Fruit fly (Drosophila melanogaster) whole organism, embryonic: Measurements from ENCODE around the gene Pld3.

Source experiments
- BEAF-32 ChIP-seq: fragments of 200-800 bp; sonication (Bioruptor generic); optimal IDR thresholded peaks from 3 replicates; lab custom pipeline; 2017; ENCODE audit warnings: missing biosample characterization, missing genetic modification characterization, mild to moderate bottlenecking, moderate library complexity, missing genetic modification reagents
- CG10959 ChIP-seq: fragments of 200-800 bp; sonication (Bioruptor generic); IDR thresholded peaks from 2 replicates; pipeline ENCODE4 v1.3.6; 2022; ENCODE audit warnings: missing biosample characterization, missing genetic modification characterization
- CG11723 ChIP-seq: fragments of 200-800 bp; sonication (Bioruptor generic); optimal IDR thresholded peaks from 2 replicates; lab custom pipeline; 2017; ENCODE audit warnings: missing biosample characterization, mild to moderate bottlenecking, missing genetic modification characterization
- CG12071 ChIP-seq: fragments of 200-800 bp; sonication (Bioruptor generic); optimal IDR thresholded peaks from 3 replicates; lab custom pipeline; 2018; ENCODE audit warnings: missing biosample characterization, mild to moderate bottlenecking, missing genetic modification characterization
- CG12155 ChIP-seq: fragments of 200-800 bp; sonication (Bioruptor generic); optimal IDR thresholded peaks from 3 replicates; lab custom pipeline; 2016; ENCODE audit warnings: missing biosample characterization, missing genetic modification characterization
- CG12236 ChIP-seq: fragments of 200-800 bp; sonication (Bioruptor generic); optimal IDR thresholded peaks from 2 replicates; lab custom pipeline; 2016; ENCODE audit warnings: missing biosample characterization, missing genetic modification characterization
- CG13624 ChIP-seq: fragments of 200-800 bp; sonication (Bioruptor generic); optimal IDR thresholded peaks from 2 replicates; lab custom pipeline; 2016; ENCODE audit warnings: missing biosample characterization, missing genetic modification characterization
- CG14965 ChIP-seq: fragments of 200-800 bp; sonication (Bioruptor generic); optimal IDR thresholded peaks from 2 replicates; lab custom pipeline; 2016; ENCODE audit warnings: missing biosample characterization, missing genetic modification characterization, borderline replicate concordance
- CG15479 ChIP-seq: fragments of 200-800 bp; sonication (Bioruptor generic); optimal IDR thresholded peaks from 3 replicates; lab custom pipeline; 2019; ENCODE audit warnings: missing biosample characterization, mild to moderate bottlenecking, missing genetic modification characterization, moderate library complexity
- CG17328 ChIP-seq: fragments of 200-800 bp; sonication (Bioruptor generic); IDR thresholded peaks from 2 replicates; pipeline ENCODE4 v1.3.6; 2022; ENCODE audit warnings: missing biosample characterization, missing genetic modification characterization
- CG2678 ChIP-seq: fragments of 200-800 bp; sonication (Bioruptor generic); optimal IDR thresholded peaks from 3 replicates; lab custom pipeline; 2019; ENCODE audit warnings: missing biosample characterization, mild to moderate bottlenecking, missing genetic modification characterization, moderate library complexity
- CG30431 ChIP-seq: fragments of 200-800 bp; sonication (Bioruptor generic); optimal IDR thresholded peaks from 2 replicates; lab custom pipeline; 2017; ENCODE audit warnings: missing biosample characterization, missing genetic modification characterization
- CG31441 ChIP-seq: fragments of 200-800 bp; sonication (Bioruptor generic); IDR thresholded peaks from 2 replicates; pipeline ENCODE4 v1.3.6; 2022; ENCODE audit warnings: missing biosample characterization, missing genetic modification characterization
- CG3281 ChIP-seq: fragments of 200-800 bp; sonication (Bioruptor generic); optimal IDR thresholded peaks from 3 replicates; lab custom pipeline; 2017; ENCODE audit warnings: missing biosample characterization, mild to moderate bottlenecking, missing genetic modification characterization
- CG34422 ChIP-seq: fragments of 200-800 bp; sonication (Bioruptor generic); IDR thresholded peaks from 3 replicates; pipeline ENCODE4 v1.3.6; 2022; ENCODE audit warnings: missing biosample characterization, missing genetic modification characterization
- CG4707 ChIP-seq: fragments of 200-800 bp; sonication (Bioruptor generic); optimal IDR thresholded peaks from 2 replicates; lab custom pipeline; 2018; ENCODE audit warnings: missing biosample characterization, mild to moderate bottlenecking, missing genetic modification characterization, moderate library complexity
- CG6175 ChIP-seq: fragments of 200-800 bp; sonication (Bioruptor generic); IDR thresholded peaks from 3 replicates; pipeline ENCODE4 v1.3.6; 2022; ENCODE audit warnings: missing biosample characterization, missing genetic modification characterization
- CG6254 ChIP-seq: fragments of 200-800 bp; sonication (Bioruptor generic); optimal IDR thresholded peaks from 3 replicates; lab custom pipeline; 2017; ENCODE audit warnings: mild to moderate bottlenecking, missing biosample characterization, missing genetic modification reagents, missing genetic modification characterization
- CG7987 ChIP-seq: fragments of 200-800 bp; sonication (Bioruptor generic); optimal IDR thresholded peaks from 2 replicates; lab custom pipeline; 2018; ENCODE audit warnings: missing biosample characterization, mild to moderate bottlenecking, missing genetic modification characterization, moderate library complexity
- D ChIP-seq, 2 experiments: fragments of 200-800 bp in 1 of 2; fragments of >200 bp in 1 of 2; sonication (Bioruptor generic) in 1 of 2; optimal IDR thresholded peaks; 2 replicates in 1 of 2; 3 replicates in 1 of 2; lab custom pipeline; 2017; ENCODE audit warnings: mild to moderate bottlenecking in 1 of 2, missing biosample characterization in 1 of 2, missing genetic modification characterization in 1 of 2, missing genetic modification reagents in 1 of 2
- Deaf1 ChIP-seq: fragments of 200-800 bp; optimal IDR thresholded peaks from 3 replicates; lab custom pipeline; 2019; ENCODE audit warnings: missing biosample characterization, mild to moderate bottlenecking, missing genetic modification characterization, moderate library complexity
- Dip3 ChIP-seq: fragments of 200-800 bp; sonication (Bioruptor generic); optimal IDR thresholded peaks from 3 replicates; lab custom pipeline; 2016; ENCODE audit warnings: missing biosample characterization, missing genetic modification characterization
- Doc2 ChIP-seq: fragments of 200-800 bp; sonication (Bioruptor generic); IDR thresholded peaks from 2 replicates; pipeline ENCODE4 v1.3.6; 2022; ENCODE audit warnings: missing biosample characterization, missing genetic modification characterization
- Ets65A ChIP-seq: fragments of 200-800 bp; sonication (Bioruptor generic); peaks from one replicate; lab custom pipeline; 2016; ENCODE audit warnings: missing biosample characterization, missing genetic modification characterization
- Hey ChIP-seq: fragments of 200-800 bp; sonication (Bioruptor generic); optimal IDR thresholded peaks from 3 replicates; lab custom pipeline; 2018; ENCODE audit warnings: missing biosample characterization, mild to moderate bottlenecking, missing genetic modification characterization
- Oaz ChIP-seq: fragments of 200-800 bp; sonication (Bioruptor generic); IDR thresholded peaks from 2 replicates; pipeline ENCODE4 v1.3.6; 2022; ENCODE audit warnings: missing biosample characterization, missing genetic modification characterization
- Rfx ChIP-seq: fragments of 200-800 bp; sonication (Bioruptor generic); IDR thresholded peaks from 2 replicates; pipeline ENCODE4 v1.3.6; 2022; ENCODE audit warnings: missing biosample characterization, missing genetic modification characterization
- Six4 ChIP-seq: fragments of 200-800 bp; sonication (Bioruptor generic); optimal IDR thresholded peaks from 2 replicates; lab custom pipeline; 2016; ENCODE audit warnings: missing biosample characterization, missing genetic modification characterization
- ato ChIP-seq: fragments of 200-800 bp; sonication (Bioruptor generic); IDR thresholded peaks from 2 replicates; pipeline ENCODE4 v1.3.6; 2022; ENCODE audit warnings: missing biosample characterization, missing genetic modification characterization; ENCODE audit not compliant: partially characterized antibody
- cad ChIP-seq: fragments of >200 bp; optimal IDR thresholded peaks from 2 replicates; lab custom pipeline; 2017; ENCODE audit warnings: missing biosample characterization, missing genetic modification characterization
- caup ChIP-seq: fragments of 200-800 bp; sonication (Bioruptor generic); optimal IDR thresholded peaks from 3 replicates; lab custom pipeline; 2017; ENCODE audit warnings: missing biosample characterization, mild to moderate bottlenecking, missing genetic modification characterization, moderate library complexity; ENCODE audit not compliant: severe bottlenecking
- chif ChIP-seq, 2 experiments: fragments of 200-800 bp; sonication (Bioruptor generic); optimal IDR thresholded peaks; 3 replicates each; lab custom pipeline; 2016; ENCODE audit warnings: missing biosample characterization in 2 of 2, missing genetic modification characterization in 2 of 2
- crc ChIP-seq: fragments of 200-800 bp; sonication (Bioruptor generic); optimal IDR thresholded peaks from 2 replicates; lab custom pipeline; 2016; ENCODE audit warnings: missing biosample characterization, missing genetic modification characterization
- dimm ChIP-seq: fragments of 200-800 bp; sonication (Bioruptor generic); IDR thresholded peaks from 2 replicates; pipeline ENCODE4 v1.3.6; 2022; ENCODE audit warnings: missing biosample characterization, missing genetic modification characterization
- dm ChIP-seq: fragments of 200-800 bp; sonication (Bioruptor generic); optimal IDR thresholded peaks from 3 replicates; lab custom pipeline; 2016; ENCODE audit warnings: missing biosample characterization, missing genetic modification characterization
- dysf ChIP-seq: fragments of 200-800 bp; sonication (Bioruptor generic); IDR thresholded peaks from 3 replicates; pipeline ENCODE4 v1.3.6; 2022; ENCODE audit warnings: missing biosample characterization, missing genetic modification characterization
- grn ChIP-seq: fragments of 200-800 bp; sonication (Bioruptor generic); optimal IDR thresholded peaks from 3 replicates; lab custom pipeline; 2017; ENCODE audit warnings: missing biosample characterization, missing genetic modification characterization
- gro ChIP-seq: fragments of 200-800 bp; sonication (Bioruptor generic); optimal IDR thresholded peaks from 2 replicates; lab custom pipeline; 2016; ENCODE audit warnings: missing biosample characterization, missing genetic modification characterization
- h ChIP-seq: fragments of >200 bp; optimal IDR thresholded peaks from 2 replicates; lab custom pipeline; 2017
- insv ChIP-seq, 2 experiments: fragments of 200-800 bp; sonication (Bioruptor generic); optimal IDR thresholded peaks; 3 replicates each; lab custom pipeline; 2016 to 2018; ENCODE audit warnings: missing biosample characterization in 2 of 2, missing genetic modification characterization in 2 of 2
- lola ChIP-seq, 3 experiments: fragments of >200 bp in 2 of 3; fragments of 200-800 bp in 1 of 3; sonication (Bioruptor generic) in 1 of 3; optimal IDR thresholded peaks; 2 replicates each; lab custom pipeline; 2017 to 2019; ENCODE audit warnings: missing biosample characterization in 3 of 3, missing genetic modification characterization in 3 of 3, mild to moderate bottlenecking in 1 of 3, moderate library complexity in 1 of 3
- nerfin-2 ChIP-seq: fragments of 200-800 bp; sonication (Bioruptor generic); IDR thresholded peaks from 2 replicates; pipeline ENCODE4 v1.3.6; 2022; ENCODE audit warnings: missing biosample characterization, missing genetic modification characterization; ENCODE audit not compliant: partially characterized antibody
- peb ChIP-seq: fragments of 200-800 bp; sonication (Bioruptor generic); IDR thresholded peaks from 2 replicates; pipeline ENCODE4 v1.3.6; 2022; ENCODE audit warnings: missing biosample characterization, missing genetic modification characterization
- pho ChIP-seq: fragments of 200-800 bp; sonication (Bioruptor generic); optimal IDR thresholded peaks from 2 replicates; lab custom pipeline; 2016; ENCODE audit warnings: missing biosample characterization, missing genetic modification characterization
- phol ChIP-seq: fragments of 200-800 bp; sonication (Bioruptor generic); optimal IDR thresholded peaks from 3 replicates; lab custom pipeline; 2018; ENCODE audit warnings: missing biosample characterization, mild to moderate bottlenecking, missing genetic modification characterization, moderate library complexity
- ranshi ChIP-seq: fragments of 200-800 bp; sonication (Bioruptor generic); IDR thresholded peaks from 2 replicates; pipeline ENCODE4 v1.3.6; 2022; ENCODE audit warnings: missing biosample characterization, missing genetic modification characterization
- sc ChIP-seq, 3 experiments: fragments of >200 bp in 2 of 3; fragments of 200-800 bp in 1 of 3; sonication (Bioruptor generic) in 1 of 3; optimal IDR thresholded peaks; 2 replicates in 2 of 3; 3 replicates in 1 of 3; lab custom pipeline; 2017; ENCODE audit warnings: mild to moderate bottlenecking in 1 of 3, missing biosample characterization in 1 of 3, missing genetic modification characterization in 1 of 3, missing genetic modification reagents in 1 of 3
- stc ChIP-seq: fragments of 200-800 bp; sonication (Bioruptor generic); IDR thresholded peaks from 2 replicates; pipeline ENCODE4 v1.3.6; 2022; ENCODE audit warnings: missing biosample characterization, missing genetic modification characterization
- sug ChIP-seq: fragments of 200-800 bp; optimal IDR thresholded peaks from 2 replicates; lab custom pipeline; 2019; ENCODE audit warnings: missing biosample characterization, mild to moderate bottlenecking, missing genetic modification characterization, moderate library complexity
- tin ChIP-seq: fragments of 200-800 bp; sonication (Bioruptor generic); optimal IDR thresholded peaks from 3 replicates; lab custom pipeline; 2016; ENCODE audit warnings: missing biosample characterization, missing genetic modification characterization
- vfl ChIP-seq: fragments of 200-800 bp; sonication (Bioruptor generic); optimal IDR thresholded peaks from 2 replicates; lab custom pipeline; 2016; ENCODE audit warnings: missing biosample characterization, missing genetic modification characterization

Pld3 gene

DNA sequence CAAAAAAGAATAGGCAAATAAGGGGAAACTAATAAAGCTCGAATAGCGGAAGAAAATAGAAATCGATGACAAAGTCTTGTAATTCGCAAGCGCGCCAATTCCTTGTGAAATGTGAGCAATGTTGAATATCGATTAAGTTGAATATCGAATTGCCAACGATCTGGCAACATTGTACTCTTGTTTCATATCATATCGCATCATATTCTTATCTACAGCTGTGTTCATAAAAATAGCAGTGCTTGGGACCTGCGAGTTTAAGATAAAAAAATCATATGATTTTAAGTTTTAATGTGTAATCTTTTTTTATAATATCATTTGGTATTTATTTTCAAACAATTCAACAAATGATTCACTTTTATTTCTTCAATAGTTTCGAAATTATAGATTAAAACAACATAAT, 9.6 kb upstream of the Pld3 start (continued):
- no peak for TF ChIP-seq CG14965 (GFP tag; lab: Kevin White, UChicago)
- no peak for TF ChIP-seq CG11723 (GFP tag; lab: Kevin White, UChicago)
- TF ChIP-seq Six4 (GFP tag; lab: Kevin White, UChicago) = peak; percentile 64
- peak; percentile 59; the same call in 1 of the 2 replicates for TF ChIP-seq CG31441 (GFP tag; lab: Robert Waterston, UW)
- TF ChIP-seq vfl (GFP tag; lab: Kevin White, UChicago) = no peak
- TF ChIP-seq CG4707 = peak; percentile 28
- TF ChIP-seq stc = peak; percentile 54; the same call in 1 of the 2 replicates
- TF ChIP-seq Dip3 (GFP tag; lab: Kevin White, UChicago) = no peak
- TF ChIP-seq CG30431 (GFP tag; lab: Kevin White, UChicago) = no peak
- no peak for TF ChIP-seq peb
- no peak for TF ChIP-seq crc (GFP tag; lab: Kevin White, UChicago)
- no peak for TF ChIP-seq CG15479 (GFP tag; lab: Kevin White, UChicago)
- no peak for TF ChIP-seq Oaz (GFP tag; lab: Robert Waterston, UW)
- peak; percentile 90 for TF ChIP-seq grn
- peak; percentile 74 for TF ChIP-seq Rfx (GFP tag; lab: Robert Waterston, UW)
- no peak for TF ChIP-seq Doc2 (GFP tag; lab: Robert Waterston, UW)
- no peak for TF ChIP-seq D (optimal IDR thresholded peaks at IDR 0.05; lab: Kevin White, UChicago)
- no peak for TF ChIP-seq D (GFP tag; optimal IDR thresholded peaks at IDR 0.05; lab: Kevin White, UChicago)
- no peak for TF ChIP-seq CG12071 (GFP tag; lab: Kevin White, UChicago)
- peak; percentile 64 for TF ChIP-seq CG2678 (tag; lab: Kevin White, UChicago)
- no peak for TF ChIP-seq CG13624 (GFP tag; lab: Kevin White, UChicago)
- TF ChIP-seq dysf (GFP tag; lab: Robert Waterston, UW) = peak; percentile 73
- TF ChIP-seq CG12236 (GFP tag; lab: Kevin White, UChicago) = no peak
- no peak for TF ChIP-seq Hey (tag; lab: Kevin White, UChicago)
- no peak for TF ChIP-seq chif (GFP tag; optimal IDR thresholded peaks at IDR 0.05; lab: Kevin White, UChicago)
- TF ChIP-seq Deaf1 (tag; lab: Kevin White, UChicago) = no peak
- TF ChIP-seq CG3281 (GFP tag; lab: Kevin White, UChicago) = peak; percentile 13
- peak in 1 of 3 experiments; percentile 24 for TF ChIP-seq lola (GFP tag; optimal IDR thresholded peaks at IDR 0.05; lab: Kevin White, UChicago)
- TF ChIP-seq tin (GFP tag; lab: Kevin White, UChicago) = peak; percentile 37
- 0 out of 2 replicates have a peak, but pooled peaks have one; percentile 30 for TF ChIP-seq ranshi
- TF ChIP-seq CG6254 (GFP tag; lab: Kevin White, UChicago) = peak; percentile 15
- no peak for TF ChIP-seq CG7987
- no peak for TF ChIP-seq dimm (GFP tag; lab: Robert Waterston, UW)
- TF ChIP-seq cad (GFP tag; lab: Kevin White, UChicago) = no peak
- TF ChIP-seq CG34422 (GFP tag; lab: Robert Waterston, UW) = peak; percentile 58; the same call in 1 of the 3 replicates
- TF ChIP-seq h = no peak
- TF ChIP-seq pho (GFP tag; lab: Kevin White, UChicago) = peak; percentile 22
- TF ChIP-seq sc (optimal IDR thresholded peaks at IDR 0.05; lab: Kevin White, UChicago) = no peak
- no peak for TF ChIP-seq sc (GFP tag; optimal IDR thresholded peaks at IDR 0.05; lab: Kevin White, UChicago)
- no peak for TF ChIP-seq CG6175
- TF ChIP-seq CG10959 = no peak
- TF ChIP-seq phol (tag; lab: Kevin White, UChicago) = peak; percentile 55
- peak; percentile 69 for TF ChIP-seq ato (GFP tag; lab: Robert Waterston, UW)
- TF ChIP-seq insv (GFP tag; optimal IDR thresholded peaks at IDR 0.05; lab: Kevin White, UChicago) = no peak
- peak; percentile 16 for TF ChIP-seq dm (GFP tag; lab: Kevin White, UChicago)
- TF ChIP-seq gro (GFP tag; lab: Kevin White, UChicago) = no peak
- no peak for TF ChIP-seq caup (GFP tag; lab: Kevin White, UChicago)
- no peak for TF ChIP-seq nerfin-2 (GFP tag; lab: Robert Waterston, UW)
- peak; percentile 51 for TF ChIP-seq sug
- peak; percentile 66 for TF ChIP-seq CG17328 (GFP tag; lab: Robert Waterston, UW)
- peak; percentile 72 for TF ChIP-seq BEAF-32
- peak; percentile 21 for TF ChIP-seq CG12155 (GFP tag; lab: Kevin White, UChicago)
- no peak for TF ChIP-seq Ets65A (GFP tag; lab: Kevin White, UChicago)
